Worm (Caenorhabditis elegans): ENCODE data around the gene hyl-1.

The hyl-1 gene

ce11 chrIV:8512679-8513078 is 26.2 kb upstream of the hyl-1 start, which contains the start of gene C09G4.4:
Gene C09G4.4, plus strand, starts transcription at chrIV:8512979.
- TF ChIP-seq R02D3.7 (tag; optimal IDR thresholded peaks at IDR 0.05): no peak
- no peak for TF ChIP-seq egl-5 (tag; optimal IDR thresholded peaks at IDR 0.05)
- no peak for TF ChIP-seq fkh-2 (tag; optimal IDR thresholded peaks at IDR 0.05)
- no peak for TF ChIP-seq elt-3 (tag; optimal IDR thresholded peaks at IDR 0.05)
- no peak for TF ChIP-seq eor-1 (tag; optimal IDR thresholded peaks at IDR 0.05)
- no peak for TF ChIP-seq nhr-237 (tag; optimal IDR thresholded peaks at IDR 0.05)

ce11 chrIV:8513619-8514018 is 25.3 kb upstream of the hyl-1 start, which contains the start of gene cks-1:
Gene cks-1, plus strand, starts transcription at chrIV:8513919.
- TF ChIP-seq hmg-11 (tag; optimal IDR thresholded peaks at IDR 0.05) (no peak), ztf-11 (tag; optimal IDR thresholded peaks at IDR 0.05) (no peak), ceh-16 (tag; optimal IDR thresholded peaks at IDR 0.05) (no peak), nhr-11 (tag; optimal IDR thresholded peaks at IDR 0.05) (no peak), tbx-2 (tag; optimal IDR thresholded peaks at IDR 0.05) (no peak), eor-1 (tag; optimal IDR thresholded peaks at IDR 0.05) (no peak), pqm-1 (tag; optimal IDR thresholded peaks at IDR 0.05) (no peak), zag-1 (tag; optimal IDR thresholded peaks at IDR 0.05) (no peak), sea-2 (GFP tag; optimal IDR thresholded peaks at IDR 0.05) (no peak), daf-12 (tag; optimal IDR thresholded peaks at IDR 0.05) (no peak), fkh-2 (tag; optimal IDR thresholded peaks at IDR 0.05) (no peak), nhr-237 (tag; optimal IDR thresholded peaks at IDR 0.05) (no peak)

DNA sequence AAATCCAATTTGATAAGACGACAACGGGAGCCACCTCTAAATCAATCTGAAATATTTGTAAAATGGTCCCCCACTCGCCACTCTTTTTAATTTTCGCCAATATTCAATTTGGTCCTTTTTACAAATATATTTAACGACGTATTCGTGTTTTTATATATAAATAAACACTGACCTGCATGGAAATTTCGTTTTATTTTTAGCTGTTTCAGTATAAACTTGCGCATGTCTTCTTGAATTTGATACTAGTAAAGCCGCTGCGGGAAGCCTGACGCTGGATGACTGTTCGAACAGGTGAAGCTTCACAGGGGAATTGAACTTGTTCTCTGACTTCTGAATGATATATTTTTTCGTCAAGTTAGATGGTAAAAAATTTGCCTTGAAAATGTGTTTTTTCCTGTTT is 24.4 kb upstream of the hyl-1 start:
- TF ChIP-seq nhr-77 (tag; optimal IDR thresholded peaks at IDR 0.05): no peak
- no peak for TF ChIP-seq skn-1 (tag; optimal IDR thresholded peaks at IDR 0.05)
- no peak for TF ChIP-seq nhr-237 (tag; optimal IDR thresholded peaks at IDR 0.05)
- no peak for TF ChIP-seq lin-39 (tag; optimal IDR thresholded peaks at IDR 0.05)
- TF ChIP-seq pha-4 (tag; optimal IDR thresholded peaks at IDR 0.05): no peak
- TF ChIP-seq mml-1 (tag; optimal IDR thresholded peaks at IDR 0.05): no peak
- no peak for TF ChIP-seq mdl-1 (tag; optimal IDR thresholded peaks at IDR 0.05)
- no peak for TF ChIP-seq elt-1 (tag; optimal IDR thresholded peaks at IDR 0.05)
- TF ChIP-seq R02D3.7 (tag; optimal IDR thresholded peaks at IDR 0.05): no peak
- no peak for TF ChIP-seq zag-1 (tag; optimal IDR thresholded peaks at IDR 0.05)
- no peak for TF ChIP-seq nhr-28 (tag; optimal IDR thresholded peaks at IDR 0.05)
- no peak for TF ChIP-seq ama-1 (optimal IDR thresholded peaks at IDR 0.05)
- no peak for TF ChIP-seq tbx-2 (tag; optimal IDR thresholded peaks at IDR 0.05)
- no peak for TF ChIP-seq nhr-76 (tag; optimal IDR thresholded peaks at IDR 0.05)

- TF ChIP-seq nfya-1 (tag; optimal IDR thresholded peaks at IDR 0.05; ENCODE audit: insufficient read depth) (no peak), ceh-28 (tag; optimal IDR thresholded peaks at IDR 0.05) (no peak), ama-1 (optimal IDR thresholded peaks at IDR 0.05) (no peak), egl-27 (tag; optimal IDR thresholded peaks at IDR 0.05) (no peak), nhr-11 (tag; optimal IDR thresholded peaks at IDR 0.05) (no peak), nhr-12 (tag; optimal IDR thresholded peaks at IDR 0.05) (no peak), daf-12 (tag; optimal IDR thresholded peaks at IDR 0.05) (no peak)
Observed at ce11 chrIV:8519949-8520348, 19.0 kb upstream of the hyl-1 start.

DNA sequence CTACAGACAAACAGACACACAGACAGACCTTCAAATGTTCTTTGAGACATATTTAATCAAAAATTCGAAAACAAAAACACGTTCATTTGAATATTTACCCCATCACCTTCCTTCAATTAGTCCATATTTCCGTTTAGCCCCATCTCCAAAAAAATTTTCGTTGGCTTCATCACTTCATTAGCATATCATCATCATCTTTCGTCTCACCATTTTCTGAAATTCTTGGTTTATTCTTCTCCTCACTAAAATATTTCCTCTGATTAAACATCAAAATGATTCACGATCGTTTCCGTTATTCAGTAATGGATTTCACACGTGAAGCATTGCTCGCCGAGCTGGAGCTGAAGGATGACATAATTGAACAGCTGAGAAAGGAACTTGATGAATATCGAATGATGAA is 18.3 kb upstream of the hyl-1 start, which contains the start of gene pkg-2:
Gene pkg-2, plus strand, starts transcription at position 301 of the 400 bp plus-strand sequence.
- TF ChIP-seq nhr-43 (tag; optimal IDR thresholded peaks at IDR 0.05; ENCODE audit: poor library complexity, severe bottlenecking) (no peak), egl-27 (tag; optimal IDR thresholded peaks at IDR 0.05) (no peak)

DNA sequence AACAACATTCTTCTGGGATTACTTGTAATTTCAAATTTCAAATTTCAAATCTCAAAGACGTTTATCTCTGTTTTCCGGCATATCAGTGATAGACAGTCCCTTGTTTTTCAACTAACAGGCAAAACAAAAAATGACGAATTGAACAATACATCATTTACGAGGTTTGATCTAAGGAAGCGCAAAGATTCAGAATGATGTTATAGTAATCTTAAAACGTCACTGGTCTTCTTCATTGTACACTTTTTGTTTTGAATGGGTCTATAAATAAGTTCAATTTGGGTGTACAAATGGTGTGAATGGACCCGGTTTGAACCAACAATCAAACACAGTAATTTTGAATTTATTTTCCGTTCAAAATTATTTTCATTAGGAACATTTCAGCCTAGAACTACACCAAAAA is 14.9 kb upstream of the hyl-1 start:
- no peak for TF ChIP-seq elt-3 (tag; optimal IDR thresholded peaks at IDR 0.05)
- no peak for TF ChIP-seq nfya-1 (tag; optimal IDR thresholded peaks at IDR 0.05; ENCODE audit: insufficient read depth)
- no peak for TF ChIP-seq ztf-11 (tag; optimal IDR thresholded peaks at IDR 0.05)
- TF ChIP-seq nhr-25 (tag; optimal IDR thresholded peaks at IDR 0.05): no peak
- TF ChIP-seq zag-1 (tag; optimal IDR thresholded peaks at IDR 0.05): no peak
- TF ChIP-seq pqm-1 (tag; optimal IDR thresholded peaks at IDR 0.05): no peak
- TF ChIP-seq skn-1 (tag; optimal IDR thresholded peaks at IDR 0.05): no peak
- no peak for TF ChIP-seq jun-1 (tag; optimal IDR thresholded peaks at IDR 0.05)
- TF ChIP-seq egl-27 (tag; optimal IDR thresholded peaks at IDR 0.05): no peak
- no peak for TF ChIP-seq nhr-43 (tag; optimal IDR thresholded peaks at IDR 0.05; ENCODE audit: poor library complexity, severe bottlenecking)
